Worm (Caenorhabditis elegans) whole organism, L4 larva: ENCODE data around the gene clec-71.

ENCODE experiments used
- F26F4.8 ChIP-seq: fragments of 200-800 bp; sonication (Bioruptor generic); conservative IDR thresholded peaks from 2 replicates; pipeline ENCODE4 v1.3.6; 2022; ENCODE audit warnings: missing genetic modification characterization, missing compliant biosample characterization
- F49E8.2 ChIP-seq: sonication (generic microtip); optimal IDR thresholded peaks from 2 replicates; lab custom pipeline; 2016; ENCODE audit warnings: missing compliant biosample characterization, mild to moderate bottlenecking, missing genetic modification characterization, borderline replicate concordance
- R02D3.7 ChIP-seq: fragments of 150-350 bp; sonication (generic microtip); optimal IDR thresholded peaks from 3 replicates; lab custom pipeline; 2014; ENCODE audit warnings: missing biosample characterization, missing genetic modification characterization
- T26A8.4 ChIP-seq: fragments of 200-800 bp; sonication (Bioruptor generic); IDR thresholded peaks from 2 replicates; pipeline ENCODE4 v1.3.6; 2022; ENCODE audit warnings: missing genetic modification characterization, missing compliant biosample characterization
- Y48G9A.11 ChIP-seq: fragments of 200-800 bp; sonication (Bioruptor generic); IDR thresholded peaks from 2 replicates; pipeline ENCODE4 v1.3.6; 2022; ENCODE audit warnings: missing genetic modification reagents, missing genetic modification characterization, missing compliant biosample characterization
- ZK337.2 ChIP-seq: fragments of 200-800 bp; sonication (Bioruptor generic); IDR thresholded peaks from 2 replicates; pipeline ENCODE4 v1.3.6; 2022; ENCODE audit warnings: missing genetic modification reagents, missing genetic modification characterization, missing compliant biosample characterization
- ama-1 ChIP-seq: fragments of 150-350 bp; optimal IDR thresholded peaks from 2 replicates; lab custom pipeline; 2014; ENCODE audit warnings: inconsistent platforms, mixed read lengths
- daf-12 ChIP-seq: fragments of 150-350 bp; optimal IDR thresholded peaks from 2 replicates; lab custom pipeline; 2014; ENCODE audit warnings: missing biosample characterization, missing genetic modification reagents, missing genetic modification characterization
- daf-19 ChIP-seq: fragments of 200-800 bp; sonication (Bioruptor generic); conservative IDR thresholded peaks from 2 replicates; pipeline ENCODE4 v1.3.6; 2022; ENCODE audit warnings: missing genetic modification characterization, missing compliant biosample characterization
- daf-8 ChIP-seq: fragments of 200-800 bp; sonication (Bioruptor generic); IDR thresholded peaks from 2 replicates; pipeline ENCODE4 v1.3.6; 2022; ENCODE audit warnings: missing genetic modification characterization, missing compliant biosample characterization
- dmd-9 ChIP-seq: fragments of 200-800 bp; sonication (Bioruptor generic); IDR thresholded peaks from 2 replicates; pipeline ENCODE4 v1.3.6; 2022; ENCODE audit warnings: missing genetic modification reagents, missing genetic modification characterization, missing compliant biosample characterization
- duxl-1 ChIP-seq: sonication (generic microtip); optimal IDR thresholded peaks from 2 replicates; lab custom pipeline; 2016; ENCODE audit warnings: mild to moderate bottlenecking, missing genetic modification characterization, moderate library complexity, missing compliant biosample characterization; ENCODE audit not compliant: poor library complexity
- egl-27 ChIP-seq: sonication (generic microtip); optimal IDR thresholded peaks from 3 replicates; lab custom pipeline; 2017; ENCODE audit warnings: missing biosample characterization, missing genetic modification reagents, missing genetic modification characterization
- jun-1 ChIP-seq: fragments of 150-350 bp; optimal IDR thresholded peaks from 2 replicates; lab custom pipeline; 2014; ENCODE audit warnings: missing biosample characterization, missing genetic modification reagents, missing genetic modification characterization
- lsy-2 ChIP-seq, 2 experiments: fragments of 150-350 bp in 1 of 2; sonication (generic microtip) in 1 of 2; optimal IDR thresholded peaks; 2 replicates each; lab custom pipeline; 2014 to 2017; ENCODE audit warnings: missing biosample characterization in 2 of 2, missing genetic modification characterization in 2 of 2
- mdt-29 ChIP-seq: fragments of 200-800 bp; sonication (Bioruptor generic); IDR thresholded peaks from 2 replicates; pipeline ENCODE4 v1.3.6; 2022; ENCODE audit warnings: missing genetic modification reagents, missing genetic modification characterization, missing compliant biosample characterization
- mxl-2 ChIP-seq: fragments of 200-800 bp; sonication (Bioruptor generic); conservative IDR thresholded peaks from 2 replicates; pipeline ENCODE4 v1.3.6; 2022; ENCODE audit warnings: missing genetic modification reagents, missing genetic modification characterization, missing compliant biosample characterization
- nhr-102 ChIP-seq: sonication (generic microtip); optimal IDR thresholded peaks from 2 replicates; lab custom pipeline; 2016; ENCODE audit warnings: mild to moderate bottlenecking, missing genetic modification characterization, moderate library complexity, missing compliant biosample characterization
- nhr-25 ChIP-seq: sonication (generic microtip); optimal IDR thresholded peaks from 2 replicates; lab custom pipeline; 2017; ENCODE audit warnings: missing genetic modification characterization, mild to moderate bottlenecking, missing compliant biosample characterization, antibody characterized with exemption, moderate library complexity, borderline replicate concordance; ENCODE audit not compliant: insufficient read depth
- nhr-28 ChIP-seq: fragments of 150-350 bp; optimal IDR thresholded peaks from 2 replicates; lab custom pipeline; 2014; ENCODE audit warnings: missing biosample characterization, missing genetic modification characterization
- nhr-77 ChIP-seq: fragments of 150-350 bp; optimal IDR thresholded peaks from 2 replicates; lab custom pipeline; 2014; ENCODE audit warnings: missing biosample characterization, missing genetic modification characterization
- saeg-2 ChIP-seq: fragments of 200-800 bp; sonication (Bioruptor generic); IDR thresholded peaks from 2 replicates; pipeline ENCODE4 v1.3.6; 2022; ENCODE audit warnings: missing genetic modification reagents, missing genetic modification characterization, missing compliant biosample characterization
- snpc-4 ChIP-seq: fragments of 150-350 bp; optimal IDR thresholded peaks from 2 replicates; lab custom pipeline; 2014; ENCODE audit warnings: missing biosample characterization, missing genetic modification characterization
- spr-3 ChIP-seq: fragments of 200-800 bp; sonication (Bioruptor generic); optimal IDR thresholded peaks from 2 replicates; lab custom pipeline; 2018; ENCODE audit warnings: mild to moderate bottlenecking, missing genetic modification characterization, missing compliant biosample characterization
- unc-39 ChIP-seq: sonication (generic microtip); optimal IDR thresholded peaks from 2 replicates; lab custom pipeline; 2017; ENCODE audit warnings: missing biosample characterization, missing genetic modification characterization
- unc-62 ChIP-seq, 3 experiments: fragments of 150-350 bp in 1 of 3; sonication (generic microtip); optimal IDR thresholded peaks in 2 of 3; peaks in 1 of 3; 1 replicate in 1 of 3; 2 replicates in 2 of 3; lab custom pipeline; 2014 to 2017; ENCODE audit warnings: missing biosample characterization in 3 of 3, missing genetic modification characterization in 3 of 3, missing genetic modification reagents in 3 of 3, missing genotype in 1 of 3
- vab-7 ChIP-seq: fragments of 200-800 bp; sonication (Bioruptor generic); IDR thresholded peaks from 2 replicates; pipeline ENCODE4 v1.3.6; 2022; ENCODE audit warnings: missing genetic modification reagents, missing genetic modification characterization, missing compliant biosample characterization
- zag-1 ChIP-seq: fragments of 150-350 bp; optimal IDR thresholded peaks from 2 replicates; lab custom pipeline; 2014; ENCODE audit warnings: missing biosample characterization, missing genetic modification characterization
- zfp-2 ChIP-seq: sonication (generic microtip); optimal IDR thresholded peaks from 2 replicates; lab custom pipeline; 2016; ENCODE audit warnings: mild to moderate bottlenecking, missing genetic modification characterization, missing compliant biosample characterization
- zip-2 ChIP-seq: fragments of 150-350 bp; optimal IDR thresholded peaks from 2 replicates; lab custom pipeline; 2014; ENCODE audit warnings: missing biosample characterization, missing genetic modification characterization
- ztf-11 ChIP-seq: fragments of 150-350 bp; optimal IDR thresholded peaks from 2 replicates; lab custom pipeline; 2014; ENCODE audit warnings: missing biosample characterization, missing genetic modification characterization

Gene clec-71

ce11 chrIV:3914462-3914861 is 22.8 kb upstream of the clec-71 start, which contains the start of gene F56D6.19:
Gene F56D6.19 (plus strand): TSS chrIV:3914762.
- TF ChIP-seq zip-2 (tag; lab: Kevin White, UChicago), result no peak
- TF ChIP-seq mdt-29 (GFP tag; lab: Robert Waterston, UW), result no peak
- no peak for TF ChIP-seq jun-1
- TF ChIP-seq egl-27 (tag; lab: Kevin White, UChicago), result no peak
- no peak for TF ChIP-seq mxl-2 (GFP tag; lab: Robert Waterston, UW)
- no peak for TF ChIP-seq zag-1 (tag; lab: Kevin White, UChicago)
- TF ChIP-seq unc-39 (tag; lab: Kevin White, UChicago), result no peak
- no peak for TF ChIP-seq ztf-11 (tag; lab: Kevin White, UChicago)

- no peak for TF ChIP-seq mdt-29 (GFP tag; lab: Robert Waterston, UW)
Observed at ce11 chrIV:3915296-3915695, 22.0 kb upstream of the clec-71 start, which contains the start of gene srz-20. Gene srz-20 (plus strand): TSS chrIV:3915596.

- no peak for TF ChIP-seq vab-7
- peak in 1 of 2 experiments; percentile 73 for TF ChIP-seq unc-62 (GFP tag; optimal IDR thresholded peaks at IDR 0.05 in 1 of 2; lab: Kevin White, UChicago)
- no peak for TF ChIP-seq unc-62 (tag; optimal IDR thresholded peaks at IDR 0.05; lab: Kevin White, UChicago)
Observed at ce11 chrIV:3917405-3917804, 19.9 kb upstream of the clec-71 start, which contains the start of gene F56D6.14. Gene F56D6.14 (plus strand): TSS chrIV:3917705.

- TF ChIP-seq F49E8.2, result no peak
- TF ChIP-seq snpc-4 (tag; lab: Kevin White, UChicago), result no peak
- no peak for TF ChIP-seq daf-8 (GFP tag; lab: Robert Waterston, UW)
- TF ChIP-seq ZK337.2 (GFP tag; lab: Robert Waterston, UW), result no peak
- TF ChIP-seq duxl-1 (tag; lab: Kevin White, UChicago), result no peak
- no peak for TF ChIP-seq jun-1
- no peak for TF ChIP-seq R02D3.7
- TF ChIP-seq saeg-2 (GFP tag; lab: Robert Waterston, UW), result no peak
Observed at ce11 chrIV:3918160-3918559, 19.1 kb upstream of the clec-71 start, which contains the start of gene F56D6.23. Gene F56D6.23 (plus strand): TSS chrIV:3918460.

- TF ChIP-seq dmd-9 (GFP tag; lab: Robert Waterston, UW) (no peak), mxl-2 (GFP tag; lab: Robert Waterston, UW) (no peak), nhr-25 (tag; lab: Kevin White, UChicago) (no peak), nhr-77 (tag; lab: Kevin White, UChicago) (no peak), spr-3 (no peak), ztf-11 (tag; lab: Kevin White, UChicago) (no peak), zfp-2 (tag; lab: Kevin White, UChicago) (no peak), snpc-4 (tag; lab: Kevin White, UChicago) (no peak), zip-2 (tag; lab: Kevin White, UChicago) (no peak), unc-62 (GFP tag; optimal IDR thresholded peaks at IDR 0.05 in 1 of 2; lab: Kevin White, UChicago) (no peak), unc-62 (tag; optimal IDR thresholded peaks at IDR 0.05; lab: Kevin White, UChicago) (no peak), nhr-28 (tag; lab: Kevin White, UChicago) (no peak), F26F4.8 (GFP tag; lab: Robert Waterston, UW) (no peak), lsy-2 (tag; optimal IDR thresholded peaks at IDR 0.05; lab: Kevin White, UChicago) (no peak), T26A8.4 (no peak), ama-1 (lab: Kevin White, UChicago) (no peak), daf-12 (tag; lab: Kevin White, UChicago) (no peak), nhr-102 (tag; lab: Kevin White, UChicago) (no peak), Y48G9A.11 (GFP tag; lab: Robert Waterston, UW) (no peak), daf-19 (GFP tag; lab: Robert Waterston, UW) (no peak)
Observed at ce11 chrIV:3919506-3919905, 17.8 kb upstream of the clec-71 start, which contains the start of gene srz-19. Gene srz-19 (plus strand): TSS chrIV:3919806.
